Worm (Caenorhabditis elegans) whole organism, L3 larva: ENCODE results near the gene F31F4.17.

Source experiments
- ceh-16 ChIP-seq: sonication (generic microtip); optimal IDR thresholded peaks from 2 replicates; lab custom pipeline; 2017; ENCODE audit warnings: missing biosample characterization, missing genetic modification characterization
- ceh-28 ChIP-seq: fragments of 150-350 bp; optimal IDR thresholded peaks from 2 replicates; lab custom pipeline; 2014; ENCODE audit warnings: missing biosample characterization, missing genetic modification reagents, missing genetic modification characterization
- ceh-82 ChIP-seq: fragments of 150-350 bp; optimal IDR thresholded peaks from 2 replicates; lab custom pipeline; 2014; ENCODE audit warnings: missing biosample characterization, missing genetic modification characterization
- daf-12 ChIP-seq: fragments of 150-350 bp; optimal IDR thresholded peaks from 2 replicates; lab custom pipeline; 2014; ENCODE audit warnings: missing biosample characterization, missing genetic modification reagents, missing genetic modification characterization
- egl-27 ChIP-seq: sonication (generic microtip); optimal IDR thresholded peaks from 4 replicates; lab custom pipeline; 2017; ENCODE audit warnings: missing biosample characterization, missing genetic modification reagents, missing genetic modification characterization
- egl-5 ChIP-seq: fragments of 150-350 bp; optimal IDR thresholded peaks from 2 replicates; lab custom pipeline; 2017; ENCODE audit warnings: missing biosample characterization, missing genetic modification reagents, missing genetic modification characterization, inconsistent platforms
- elt-1 ChIP-seq: fragments of 150-350 bp; optimal IDR thresholded peaks from 2 replicates; lab custom pipeline; 2014; ENCODE audit warnings: missing biosample characterization, missing genetic modification characterization
- elt-2 ChIP-seq: sonication (generic microtip); optimal IDR thresholded peaks from 2 replicates; lab custom pipeline; 2016; ENCODE audit warnings: missing genetic modification reagents, mild to moderate bottlenecking, missing genetic modification characterization, missing compliant biosample characterization
- elt-3 ChIP-seq, 3 experiments: fragments of 150-350 bp in 1 of 3; sonication (generic microtip) in 2 of 3; optimal IDR thresholded peaks; 2 replicates in 2 of 3; 4 replicates in 1 of 3; lab custom pipeline; 2014 to 2017; ENCODE audit warnings: missing biosample characterization in 3 of 3, missing genetic modification characterization in 3 of 3
- eor-1 ChIP-seq, 2 experiments: fragments of 150-350 bp; optimal IDR thresholded peaks; 2 replicates each; lab custom pipeline; 2014 to 2018; ENCODE audit warnings: missing biosample characterization in 2 of 2, missing genetic modification characterization in 2 of 2
- fkh-10 ChIP-seq: sonication (generic microtip); optimal IDR thresholded peaks from 2 replicates; lab custom pipeline; 2017; ENCODE audit warnings: missing biosample characterization, missing genetic modification reagents, missing genetic modification characterization
- fkh-2 ChIP-seq: fragments of 150-350 bp; optimal IDR thresholded peaks from 2 replicates; lab custom pipeline; 2014; ENCODE audit warnings: missing biosample characterization, missing genetic modification reagents, missing genetic modification characterization
- fos-1 ChIP-seq: fragments of 150-350 bp; optimal IDR thresholded peaks from 2 replicates; lab custom pipeline; 2014; ENCODE audit warnings: missing biosample characterization, missing genetic modification characterization
- hmg-11 ChIP-seq: sonication (generic microtip); optimal IDR thresholded peaks from 2 replicates; lab custom pipeline; 2016; ENCODE audit warnings: missing genetic modification characterization, missing compliant biosample characterization
- lin-15B ChIP-seq: fragments of 150-350 bp; optimal IDR thresholded peaks from 2 replicates; lab custom pipeline; 2014; ENCODE audit warnings: missing biosample characterization, missing genetic modification characterization
- lin-39 ChIP-seq: fragments of 150-350 bp; optimal IDR thresholded peaks from 2 replicates; lab custom pipeline; 2018; ENCODE audit warnings: missing biosample characterization, missing genetic modification reagents, missing genetic modification characterization
- lsy-12 ChIP-seq: sonication (generic microtip); optimal IDR thresholded peaks from 2 replicates; lab custom pipeline; 2016; ENCODE audit warnings: mild to moderate bottlenecking, missing genetic modification characterization, missing compliant biosample characterization
- mml-1 ChIP-seq: fragments of 150-350 bp; sonication (generic microtip); optimal IDR thresholded peaks from 3 replicates; lab custom pipeline; 2014; ENCODE audit warnings: missing biosample characterization, missing genetic modification characterization
- nfya-1 ChIP-seq: sonication (generic microtip); optimal IDR thresholded peaks from 2 replicates; lab custom pipeline; 2017; ENCODE audit warnings: missing genetic modification characterization, mild to moderate bottlenecking, missing compliant biosample characterization, antibody characterized with exemption, moderate library complexity; ENCODE audit not compliant: insufficient read depth
- nhr-11 ChIP-seq: fragments of 150-350 bp; optimal IDR thresholded peaks from 2 replicates; lab custom pipeline; 2014; ENCODE audit warnings: missing biosample characterization, missing genetic modification characterization
- nhr-12 ChIP-seq: fragments of 150-350 bp; optimal IDR thresholded peaks from 2 replicates; lab custom pipeline; 2014; ENCODE audit warnings: missing biosample characterization, missing genetic modification characterization
- nhr-23 ChIP-seq: fragments of 150-350 bp; optimal IDR thresholded peaks from 2 replicates; lab custom pipeline; 2014; ENCODE audit warnings: missing biosample characterization, missing genetic modification reagents, missing genetic modification characterization
- nhr-28 ChIP-seq: fragments of 150-350 bp; optimal IDR thresholded peaks from 2 replicates; lab custom pipeline; 2014; ENCODE audit warnings: missing biosample characterization, missing genetic modification characterization
- nhr-43 ChIP-seq: sonication (generic microtip); optimal IDR thresholded peaks from 2 replicates; lab custom pipeline; 2016; ENCODE audit warnings: mild to moderate bottlenecking, missing genetic modification characterization, missing compliant biosample characterization; ENCODE audit not compliant: poor library complexity, severe bottlenecking
- nhr-67 ChIP-seq: fragments of 150-350 bp; optimal IDR thresholded peaks from 2 replicates; lab custom pipeline; 2014; ENCODE audit warnings: missing biosample characterization, missing genetic modification characterization
- nhr-76 ChIP-seq: fragments of 150-350 bp; sonication (generic microtip); optimal IDR thresholded peaks from 5 replicates; lab custom pipeline; 2014; ENCODE audit warnings: missing biosample characterization, missing genetic modification characterization
- nhr-77 ChIP-seq: fragments of 150-350 bp; optimal IDR thresholded peaks from 2 replicates; lab custom pipeline; 2014; ENCODE audit warnings: missing biosample characterization, missing genetic modification characterization
- pha-4 ChIP-seq: fragments of 150-350 bp; optimal IDR thresholded peaks from 2 replicates; lab custom pipeline; 2014; ENCODE audit warnings: missing biosample characterization, missing genetic modification reagents, missing genetic modification characterization
- sea-2 ChIP-seq: fragments of 150-350 bp; sonication (generic microtip); optimal IDR thresholded peaks from 4 replicates; lab custom pipeline; 2014; ENCODE audit warnings: missing biosample characterization, missing genetic modification reagents, missing genetic modification characterization
- snpc-4 ChIP-seq: fragments of 150-350 bp; optimal IDR thresholded peaks from 2 replicates; lab custom pipeline; 2014; ENCODE audit warnings: missing biosample characterization, missing genetic modification characterization
- tbx-2 ChIP-seq: sonication (generic microtip); optimal IDR thresholded peaks from 2 replicates; lab custom pipeline; 2016; ENCODE audit warnings: mild to moderate bottlenecking, missing genetic modification characterization, missing compliant biosample characterization
- unc-39 ChIP-seq: sonication (generic microtip); optimal IDR thresholded peaks from 4 replicates; lab custom pipeline; 2017; ENCODE audit warnings: missing biosample characterization, missing genetic modification characterization
- unc-62 ChIP-seq: fragments of 150-350 bp; sonication (generic microtip); optimal IDR thresholded peaks from 4 replicates; lab custom pipeline; 2014; ENCODE audit warnings: missing biosample characterization, missing genetic modification reagents, missing genetic modification characterization
- zag-1 ChIP-seq: fragments of 150-350 bp; optimal IDR thresholded peaks from 2 replicates; lab custom pipeline; 2014; ENCODE audit warnings: missing biosample characterization, missing genetic modification characterization
- ztf-11 ChIP-seq: fragments of 150-350 bp; optimal IDR thresholded peaks from 2 replicates; lab custom pipeline; 2014; ENCODE audit warnings: missing biosample characterization, missing genetic modification characterization
- ztf-4 ChIP-seq: fragments of 150-350 bp; optimal IDR thresholded peaks from 2 replicates; lab custom pipeline; 2014; ENCODE audit warnings: missing biosample characterization, missing genetic modification characterization

F31F4.17 gene

DNA sequence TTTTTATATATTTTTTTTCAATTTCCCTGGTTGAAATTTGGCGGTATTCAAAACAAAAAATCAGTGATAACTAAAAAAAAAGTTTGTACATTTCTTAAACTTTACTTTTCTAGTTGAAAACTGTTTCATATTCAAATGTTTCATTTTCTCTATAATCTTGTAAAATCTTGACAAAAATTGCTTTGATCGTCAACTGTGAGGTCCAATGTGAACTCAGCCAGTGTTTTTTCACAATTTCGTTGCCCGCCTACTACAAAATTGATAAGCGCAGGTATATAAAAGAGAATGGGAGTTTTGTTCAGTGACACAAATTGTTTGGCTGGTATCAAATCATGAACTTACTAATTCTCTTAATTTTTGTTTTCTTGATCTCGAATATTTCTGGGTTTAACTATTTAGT lies 13.2 kb downstream of the F31F4.17 start, which contains the start of gene ugt-42:
TSS of gene ugt-42 (plus strand) at position 301 of the 400 bp plus-strand sequence.
- TF ChIP-seq nhr-76 (tag; lab: Kevin White, UChicago) (no peak), elt-2 (tag; lab: Kevin White, UChicago) (no peak), elt-1 (tag; lab: Kevin White, UChicago) (no peak), nhr-67 (tag; lab: Kevin White, UChicago) (no peak), nhr-77 (tag; lab: Kevin White, UChicago) (no peak), fkh-2 (tag; lab: Kevin White, UChicago) (no peak), eor-1 (tag; optimal IDR thresholded peaks at IDR 0.05; lab: Kevin White, UChicago) (no peak), nhr-11 (no peak), nhr-43 (tag; lab: Kevin White, UChicago) (no peak), lin-39 (tag; lab: Kevin White, UChicago) (no peak)

DNA sequence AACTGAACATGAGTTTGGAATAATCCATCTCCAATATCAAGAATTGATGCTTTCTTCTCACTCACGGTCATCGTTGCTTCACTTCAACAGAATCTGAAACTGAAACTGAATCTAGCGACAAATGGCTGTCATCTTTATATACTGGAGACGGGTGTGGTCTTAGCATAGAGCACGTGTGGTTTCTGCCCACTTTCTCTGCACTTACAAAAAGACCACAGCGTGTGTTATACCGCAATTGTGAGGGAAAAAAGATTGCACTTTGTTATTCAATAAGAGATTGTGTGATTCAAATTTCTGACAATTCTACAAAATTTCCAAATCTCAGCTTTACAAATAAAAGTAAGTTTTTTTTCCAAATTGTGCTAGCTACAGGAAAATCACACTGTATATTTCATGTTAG lies 14.0 kb downstream of the F31F4.17 start, which contains the start of gene F48G7.12:
TSS of gene F48G7.12 (minus strand) at position 101 of the 400 bp plus-strand sequence.
- no peak for TF ChIP-seq pha-4 (tag; lab: Kevin White, UChicago)
- TF ChIP-seq fkh-10: no peak
- TF ChIP-seq nhr-76 (tag; lab: Kevin White, UChicago): no peak
- no peak for TF ChIP-seq lin-15B
- TF ChIP-seq elt-3 (tag; optimal IDR thresholded peaks at IDR 0.05; lab: Kevin White, UChicago): no peak
- no peak for TF ChIP-seq nhr-43 (tag; lab: Kevin White, UChicago)
- no peak for TF ChIP-seq unc-62 (GFP tag; lab: Kevin White, UChicago)

DNA sequence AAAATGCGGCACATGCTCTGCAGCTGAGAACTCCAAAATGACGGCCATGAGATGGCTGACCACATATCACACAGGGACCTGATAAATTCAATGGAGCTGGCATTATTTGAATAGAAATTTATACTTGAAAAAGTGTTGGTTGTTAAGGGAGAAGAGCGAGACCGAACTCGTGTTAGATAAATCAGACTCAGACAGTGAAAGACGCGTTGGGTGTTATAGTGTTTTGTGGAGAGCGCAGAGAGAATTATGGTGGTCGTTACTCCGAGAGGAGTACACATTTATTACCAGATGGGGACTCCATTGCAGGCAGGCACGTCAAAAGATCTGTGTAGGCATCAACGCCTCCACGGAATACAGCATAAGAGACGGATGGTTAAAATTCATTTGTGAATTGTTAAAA lies 17.4 kb downstream of the F31F4.17 start, which contains the start of gene nhr-190:
TSS of gene nhr-190 (minus strand) at position 175 of the 400 bp plus-strand sequence.
- TF ChIP-seq ztf-11 (tag; lab: Kevin White, UChicago) (no peak), nhr-23 (tag; lab: Kevin White, UChicago) (no peak), ceh-16 (tag; lab: Kevin White, UChicago) (no peak), egl-27 (tag; lab: Kevin White, UChicago) (no peak), nhr-12 (no peak), ztf-4 (tag; lab: Kevin White, UChicago) (no peak), nhr-77 (tag; lab: Kevin White, UChicago) (no peak), snpc-4 (tag; lab: Kevin White, UChicago) (no peak), daf-12 (tag; lab: Kevin White, UChicago) (no peak), hmg-11 (tag; lab: Kevin White, UChicago) (peak; percentile 41), egl-5 (tag; lab: Kevin White, UChicago) (peak; percentile 29), unc-39 (tag; lab: Kevin White, UChicago) (no peak), lin-39 (tag; lab: Kevin White, UChicago) (peak; percentile 17), fkh-2 (tag; lab: Kevin White, UChicago) (no peak), elt-3 (tag; optimal IDR thresholded peaks at IDR 0.05; lab: Kevin White, UChicago) (no peak), lsy-12 (tag; lab: Kevin White, UChicago) (no peak), elt-1 (tag; lab: Kevin White, UChicago) (no peak), mml-1 (tag; lab: Kevin White, UChicago) (no peak), nhr-67 (tag; lab: Kevin White, UChicago) (no peak)

DNA sequence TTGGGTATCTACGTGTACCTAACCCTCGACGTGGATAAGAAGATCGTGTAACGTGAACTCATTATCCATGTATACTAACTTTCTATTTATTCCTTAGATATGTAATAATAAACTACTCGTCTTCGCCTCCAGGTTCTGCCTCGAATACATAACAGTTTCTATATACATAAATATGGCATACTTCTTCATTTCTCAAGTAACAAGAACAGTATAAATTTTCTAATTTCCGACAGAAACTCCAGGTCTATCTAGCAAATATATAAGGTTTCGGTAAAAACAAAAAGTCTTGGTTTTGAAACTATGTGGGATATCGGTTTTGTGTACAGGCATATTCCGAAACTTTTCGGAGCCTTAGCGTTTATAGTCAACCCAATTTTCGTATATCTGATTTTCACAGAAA lies 21.8 kb downstream of the F31F4.17 start, which contains the start of gene srj-37:
TSS of gene srj-37 (plus strand) at position 301 of the 400 bp plus-strand sequence.
- TF ChIP-seq sea-2 (no peak), tbx-2 (tag; lab: Kevin White, UChicago) (no peak), zag-1 (no peak), nhr-11 (no peak), nhr-23 (tag; lab: Kevin White, UChicago) (no peak), unc-39 (tag; lab: Kevin White, UChicago) (no peak), ceh-28 (tag; lab: Kevin White, UChicago) (no peak), unc-62 (GFP tag; lab: Kevin White, UChicago) (no peak), fos-1 (tag; lab: Kevin White, UChicago) (no peak), ceh-82 (no peak), ztf-4 (tag; lab: Kevin White, UChicago) (no peak), elt-3 (tag; optimal IDR thresholded peaks at IDR 0.05; lab: Kevin White, UChicago) (no peak), pha-4 (tag; lab: Kevin White, UChicago) (no peak), lin-15B (no peak), nfya-1 (no peak), nhr-28 (tag; lab: Kevin White, UChicago) (no peak)
